Worm (Caenorhabditis elegans) whole organism, early embryonic: ENCODE measurements around the gene srh-116.

ENCODE experiments used
- aly-1 ChIP-seq: sonication (generic microtip); optimal IDR thresholded peaks from 2 replicates; lab custom pipeline; 2016; ENCODE audit warnings: missing genetic modification characterization, missing compliant biosample characterization
- ama-1 ChIP-seq: fragments of 150-350 bp; optimal IDR thresholded peaks from 2 replicates; lab custom pipeline; 2014
- ceh-13 ChIP-seq: fragments of 200-800 bp; sonication (Bioruptor generic); optimal IDR thresholded peaks from 2 replicates; lab custom pipeline; 2018; ENCODE audit warnings: mild to moderate bottlenecking, missing genetic modification characterization, missing compliant biosample characterization
- ceh-36 ChIP-seq: sonication (generic microtip); optimal IDR thresholded peaks from 2 replicates; lab custom pipeline; 2016; ENCODE audit warnings: missing genetic modification characterization, inconsistent platforms, missing compliant biosample characterization
- flt-1 ChIP-seq: fragments of 200-800 bp; sonication (Bioruptor generic); IDR thresholded peaks from 2 replicates; pipeline ENCODE4 v1.3.6; 2022; ENCODE audit warnings: missing genetic modification characterization, missing compliant biosample characterization
- hmbx-1 ChIP-seq: sonication (generic microtip); optimal IDR thresholded peaks from 2 replicates; lab custom pipeline; 2016; ENCODE audit warnings: mild to moderate bottlenecking, missing genetic modification characterization, missing compliant biosample characterization
- hnd-1 ChIP-seq: sonication (generic microtip); optimal IDR thresholded peaks from 2 replicates; lab custom pipeline; 2016; ENCODE audit warnings: missing genetic modification characterization, missing compliant biosample characterization
- pes-1 ChIP-seq: fragments of 200-800 bp; sonication (Bioruptor generic); IDR thresholded peaks from 2 replicates; pipeline ENCODE4 v1.3.6; 2022; ENCODE audit warnings: missing genetic modification reagents, missing genetic modification characterization, missing compliant biosample characterization
- tbx-37 ChIP-seq: fragments of 200-800 bp; sonication (Bioruptor generic); conservative IDR thresholded peaks from 2 replicates; pipeline ENCODE4 v1.3.6; 2022; ENCODE audit warnings: missing genetic modification reagents, missing genetic modification characterization, missing compliant biosample characterization

DNA sequence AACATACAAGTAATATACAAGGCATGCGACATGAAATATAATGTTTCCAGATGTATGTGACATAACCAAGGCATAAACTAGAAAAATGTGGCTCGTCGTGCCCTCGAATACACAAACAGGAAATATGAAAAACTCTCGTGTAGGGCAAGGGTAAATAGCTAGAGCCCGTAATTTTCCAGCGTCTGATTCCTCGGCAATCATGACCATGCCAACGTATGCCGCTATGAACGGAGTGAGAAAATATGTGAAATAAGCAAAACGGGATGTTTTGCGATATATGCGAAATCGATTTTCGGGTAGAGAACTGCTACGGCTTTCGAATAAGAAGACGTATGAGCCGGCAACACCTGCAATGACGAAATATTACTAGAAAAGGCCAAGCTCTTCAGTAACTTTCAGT, 29.5 kb downstream of the srh-116 start, which contains the start of gene scl-25:
- TF ChIP-seq flt-1 (GFP tag; lab: Robert Waterston, UW) = no peak
- no peak for TF ChIP-seq ama-1 (lab: Kevin White, UChicago)
- no peak for TF ChIP-seq hmbx-1
- no peak for TF ChIP-seq ceh-36 (tag; lab: Kevin White, UChicago)
- TF ChIP-seq aly-1 (tag; lab: Kevin White, UChicago) = no peak
- TF ChIP-seq hnd-1 (tag; lab: Kevin White, UChicago) = no peak
- no peak for TF ChIP-seq ceh-13
- no peak for TF ChIP-seq tbx-37
- TF ChIP-seq pes-1 = no peak
